Worm (Caenorhabditis elegans) whole organism, L1 larva: ENCODE data around the gene gstk-1.
A peak's percentile ranks its signal among the peaks of the same experiment; 100 is the strongest.

Experiments
- C04F5.9 ChIP-seq: sonication (generic microtip); optimal IDR thresholded peaks from 2 replicates; lab custom pipeline; 2016; ENCODE audit warnings: missing genetic modification characterization, missing compliant biosample characterization
- C16A3.4 ChIP-seq: fragments of 150-350 bp; optimal IDR thresholded peaks from 2 replicates; lab custom pipeline; 2014; ENCODE audit warnings: missing biosample characterization, missing genetic modification characterization
- C34B4.2 ChIP-seq: sonication (generic microtip); optimal IDR thresholded peaks from 2 replicates; lab custom pipeline; 2017; ENCODE audit warnings: mild to moderate bottlenecking, missing genetic modification characterization, missing compliant biosample characterization
- aha-1 ChIP-seq: fragments of 150-350 bp; optimal IDR thresholded peaks from 2 replicates; lab custom pipeline; 2014; ENCODE audit warnings: missing biosample characterization, missing genetic modification characterization
- alr-1 ChIP-seq: fragments of 200-800 bp; sonication (Bioruptor generic); optimal IDR thresholded peaks from 2 replicates; lab custom pipeline; 2018; ENCODE audit warnings: borderline replicate concordance, mild to moderate bottlenecking, missing genetic modification characterization, missing compliant biosample characterization
- aly-2 ChIP-seq: fragments of 150-350 bp; optimal IDR thresholded peaks from 2 replicates; lab custom pipeline; 2014; ENCODE audit warnings: missing biosample characterization, missing genetic modification characterization
- blmp-1 ChIP-seq: fragments of 150-350 bp; optimal IDR thresholded peaks from 2 replicates; lab custom pipeline; 2014; ENCODE audit warnings: missing biosample characterization, missing genetic modification characterization
- ceh-8 ChIP-seq: fragments of 200-800 bp; sonication (Bioruptor generic); optimal IDR thresholded peaks from 2 replicates; lab custom pipeline; 2018; ENCODE audit warnings: mild to moderate bottlenecking, missing genetic modification characterization, moderate library complexity, missing compliant biosample characterization
- ceh-88 ChIP-seq: fragments of 200-800 bp; sonication (Bioruptor generic); IDR thresholded peaks from 2 replicates; pipeline ENCODE4 v1.3.6; 2022; ENCODE audit warnings: missing genetic modification characterization, missing compliant biosample characterization
- efl-3 ChIP-seq: fragments of 200-800 bp; sonication (Bioruptor generic); optimal IDR thresholded peaks from 2 replicates; lab custom pipeline; 2018; ENCODE audit warnings: mild to moderate bottlenecking, missing genetic modification characterization, missing compliant biosample characterization
- egl-27 ChIP-seq, 2 experiments: fragments of 150-350 bp in 1 of 2; sonication (generic microtip); optimal IDR thresholded peaks; 3 replicates each; lab custom pipeline; 2017 to 2018; ENCODE audit warnings: missing biosample characterization in 2 of 2, missing genetic modification characterization in 2 of 2, missing genetic modification reagents in 2 of 2
- elt-3 ChIP-seq, 6 experiments: fragments of 150-350 bp in 1 of 6; sonication (generic microtip); optimal IDR thresholded peaks; 2 replicates each; lab custom pipeline; 2017 to 2018; ENCODE audit warnings: missing biosample characterization in 6 of 6, missing genetic modification characterization in 6 of 6, inconsistent platforms in 1 of 6
- ets-5 ChIP-seq: fragments of 200-800 bp; sonication (Bioruptor generic); IDR thresholded peaks from 2 replicates; pipeline ENCODE4 v1.3.6; 2022; ENCODE audit warnings: missing genetic modification characterization, missing compliant biosample characterization
- fkh-10 ChIP-seq: sonication (generic microtip); optimal IDR thresholded peaks from 2 replicates; lab custom pipeline; 2017; ENCODE audit warnings: missing biosample characterization, missing genetic modification reagents, missing genetic modification characterization
- fkh-8 ChIP-seq: sonication (generic microtip); optimal IDR thresholded peaks from 2 replicates; lab custom pipeline; 2016; ENCODE audit warnings: mild to moderate bottlenecking, missing genetic modification characterization, missing compliant biosample characterization
- fos-1 ChIP-seq: fragments of 150-350 bp; optimal IDR thresholded peaks from 2 replicates; lab custom pipeline; 2014; ENCODE audit warnings: missing biosample characterization, missing genetic modification characterization
- hlh-17 ChIP-seq: fragments of 200-800 bp; sonication (Bioruptor generic); optimal IDR thresholded peaks from 2 replicates; lab custom pipeline; 2018; ENCODE audit warnings: missing genetic modification characterization, mild to moderate bottlenecking, missing compliant biosample characterization, moderate library complexity, borderline replicate concordance
- isw-1 ChIP-seq: fragments of 200-800 bp; sonication (Bioruptor generic); IDR thresholded peaks from 2 replicates; pipeline ENCODE4 v1.3.6; 2022; ENCODE audit warnings: missing genetic modification characterization, missing compliant biosample characterization
- lin-35 ChIP-seq, 2 experiments: fragments of 150-350 bp; optimal IDR thresholded peaks; 2 replicates each; lab custom pipeline; 2014; ENCODE audit warnings: missing biosample characterization in 2 of 2, missing genetic modification characterization in 2 of 2, missing genetic modification reagents in 2 of 2
- lir-3 ChIP-seq: sonication (generic microtip); optimal IDR thresholded peaks from 2 replicates; lab custom pipeline; 2016; ENCODE audit warnings: mild to moderate bottlenecking, missing genetic modification characterization, moderate library complexity, missing compliant biosample characterization; ENCODE audit not compliant: poor library complexity
- lsy-2 ChIP-seq, 2 experiments: fragments of 150-350 bp; optimal IDR thresholded peaks; 2 replicates each; lab custom pipeline; 2014; ENCODE audit warnings: missing biosample characterization in 2 of 2, missing genetic modification characterization in 2 of 2
- mab-9 ChIP-seq: fragments of 200-800 bp; sonication (Bioruptor generic); IDR thresholded peaks from 2 replicates; pipeline ENCODE4 v1.3.6; 2022; ENCODE audit warnings: missing genetic modification reagents, missing genetic modification characterization, missing compliant biosample characterization
- mef-2 ChIP-seq: fragments of 150-350 bp; optimal IDR thresholded peaks from 2 replicates; lab custom pipeline; 2014; ENCODE audit warnings: missing biosample characterization, missing genetic modification characterization
- mep-1 ChIP-seq: fragments of 150-350 bp; optimal IDR thresholded peaks from 2 replicates; lab custom pipeline; 2014; ENCODE audit warnings: missing biosample characterization, missing genetic modification characterization
- nhr-237 ChIP-seq: fragments of 150-350 bp; optimal IDR thresholded peaks from 2 replicates; lab custom pipeline; 2014; ENCODE audit warnings: missing biosample characterization, missing genetic modification characterization
- nhr-47 ChIP-seq: sonication (generic microtip); optimal IDR thresholded peaks from 2 replicates; lab custom pipeline; 2016; ENCODE audit warnings: mild to moderate bottlenecking, missing genetic modification characterization, moderate library complexity, missing compliant biosample characterization
- nhr-71 ChIP-seq: sonication (generic microtip); optimal IDR thresholded peaks from 2 replicates; lab custom pipeline; 2016; ENCODE audit warnings: mild to moderate bottlenecking, missing genetic modification characterization, moderate library complexity, missing compliant biosample characterization
- nhr-90 ChIP-seq: sonication (generic microtip); optimal IDR thresholded peaks from 2 replicates; lab custom pipeline; 2016; ENCODE audit warnings: mild to moderate bottlenecking, missing genetic modification characterization, missing compliant biosample characterization; ENCODE audit not compliant: poor library complexity
- rnt-1 ChIP-seq: sonication (generic microtip); optimal IDR thresholded peaks from 2 replicates; lab custom pipeline; 2016; ENCODE audit warnings: mild to moderate bottlenecking, missing genetic modification characterization, moderate library complexity, missing compliant biosample characterization
- skn-1 ChIP-seq: fragments of 150-350 bp; optimal IDR thresholded peaks from 2 replicates; lab custom pipeline; 2014; ENCODE audit warnings: missing biosample characterization, missing genetic modification characterization
- snu-23 ChIP-seq: sonication (generic microtip); optimal IDR thresholded peaks from 2 replicates; lab custom pipeline; 2016; ENCODE audit warnings: missing genetic modification characterization, missing compliant biosample characterization
- sptf-1 ChIP-seq: fragments of 150-350 bp; optimal IDR thresholded peaks from 2 replicates; lab custom pipeline; 2014; ENCODE audit warnings: missing biosample characterization, missing genetic modification characterization
- swsn-7 ChIP-seq: sonication (generic microtip); optimal IDR thresholded peaks from 2 replicates; lab custom pipeline; 2016; ENCODE audit warnings: missing genetic modification characterization, missing compliant biosample characterization
- unc-130 ChIP-seq: fragments of 150-350 bp; optimal IDR thresholded peaks from 2 replicates; lab custom pipeline; 2017; ENCODE audit warnings: missing biosample characterization, missing genetic modification characterization, inconsistent platforms
- unc-62 ChIP-seq: fragments of 150-350 bp; optimal IDR thresholded peaks from 2 replicates; lab custom pipeline; 2014; ENCODE audit warnings: missing biosample characterization, missing genetic modification reagents, missing genetic modification characterization
- unc-86 ChIP-seq: sonication (generic microtip); optimal IDR thresholded peaks from 2 replicates; lab custom pipeline; 2016; ENCODE audit warnings: missing genetic modification characterization, missing compliant biosample characterization
- vab-15 ChIP-seq: sonication (generic microtip); optimal IDR thresholded peaks from 2 replicates; lab custom pipeline; 2017; ENCODE audit warnings: missing genotype, mild to moderate bottlenecking, missing genetic modification characterization, missing compliant biosample characterization
- zip-4 ChIP-seq: fragments of 200-800 bp; sonication (Bioruptor generic); optimal IDR thresholded peaks from 2 replicates; lab custom pipeline; 2018; ENCODE audit warnings: mild to moderate bottlenecking, missing genetic modification characterization, moderate library complexity, missing compliant biosample characterization
- ztf-11 ChIP-seq, 2 experiments: sonication (generic microtip); optimal IDR thresholded peaks; 2 replicates each; lab custom pipeline; 2016 to 2017; ENCODE audit warnings: missing genetic modification characterization in 2 of 2, missing biosample characterization in 1 of 2, missing compliant biosample characterization in 1 of 2

The gstk-1 gene

ce11 chrII:9619402-9619862 lies 37.1 kb upstream of the gstk-1 start (continued):
- TF ChIP-seq alr-1 (tag; lab: Kevin White, UChicago) (no peak), C34B4.2 (tag; lab: Kevin White, UChicago) (no peak), aha-1 (tag; lab: Kevin White, UChicago) (no peak), isw-1 (GFP tag; lab: Robert Waterston, UW) (no peak), unc-86 (tag; lab: Kevin White, UChicago) (no peak), fkh-8 (tag; lab: Kevin White, UChicago) (no peak), vab-15 (tag; lab: Kevin White, UChicago) (no peak), sptf-1 (no peak), swsn-7 (tag; lab: Kevin White, UChicago) (peak; percentile 36), nhr-71 (tag; lab: Kevin White, UChicago) (peak; percentile 80), efl-3 (no peak), mab-9 (GFP tag; lab: Robert Waterston, UW) (no peak), ceh-88 (GFP tag; lab: Robert Waterston, UW) (no peak), unc-62 (GFP tag; lab: Kevin White, UChicago) (no peak), C16A3.4 (tag; lab: Kevin White, UChicago) (peak; percentile 61), unc-130 (tag; lab: Kevin White, UChicago) (peak; percentile 59), C04F5.9 (tag; lab: Kevin White, UChicago) (no peak), nhr-90 (tag; lab: Kevin White, UChicago) (peak; percentile 72), lsy-2 (tag; optimal IDR thresholded peaks at IDR 0.05; lab: Kevin White, UChicago) (peak; percentile 26 to 55), lir-3 (no peak), zip-4 (no peak), elt-3 (tag; optimal IDR thresholded peaks at IDR 0.05; lab: Kevin White, UChicago) (peak in 5 of 6 experiments; percentile 23 to 79 (median 64)), fos-1 (tag; lab: Kevin White, UChicago) (no peak), rnt-1 (tag; lab: Kevin White, UChicago) (peak; percentile 71), ets-5 (GFP tag; lab: Robert Waterston, UW) (no peak), aly-2 (peak; percentile 30), nhr-47 (peak; percentile 17), mep-1 (tag; lab: Kevin White, UChicago) (peak; percentile 59), egl-27 (tag; optimal IDR thresholded peaks at IDR 0.05; lab: Kevin White, UChicago) (peak; percentile 2 to 38), ceh-8 (GFP tag; lab: Kevin White, UChicago) (no peak), ztf-11 (tag; optimal IDR thresholded peaks at IDR 0.05; lab: Kevin White, UChicago) (no peak)

- TF ChIP-seq rnt-1 (tag; lab: Kevin White, UChicago) (peak; percentile 29), nhr-237 (tag; lab: Kevin White, UChicago) (no peak), C04F5.9 (tag; lab: Kevin White, UChicago) (no peak), skn-1 (tag; lab: Kevin White, UChicago) (peak; percentile 11), blmp-1 (tag; lab: Kevin White, UChicago) (peak; percentile 88), alr-1 (tag; lab: Kevin White, UChicago) (no peak), hlh-17 (GFP tag; lab: Kevin White, UChicago) (no peak), mef-2 (tag; lab: Kevin White, UChicago) (no peak), unc-86 (tag; lab: Kevin White, UChicago) (no peak), lin-35 (GFP tag; optimal IDR thresholded peaks at IDR 0.05; lab: Kevin White, UChicago) (no peak), snu-23 (GFP tag; lab: Kevin White, UChicago) (no peak), fkh-10 (GFP tag; lab: Kevin White, UChicago) (no peak)
These were observed 36.4 kb upstream of the gstk-1 start for ce11 chrII:9619995-9620535.
